Fruit fly (Drosophila melanogaster) S2 (cell line): ENCODE results near the gene CG33640.

Source experiments
- CG8478 ChIP-seq: fragments of >200 bp; optimal IDR thresholded peaks from 2 replicates; lab custom pipeline; 2018
- CTCF ChIP-seq, 2 experiments: fragments of >200 bp; optimal IDR thresholded peaks; 2 replicates each; lab custom pipeline; 2018

- no peak for TF ChIP-seq CG8478 (lab: Kevin White, UChicago)
- TF ChIP-seq CTCF (optimal IDR thresholded peaks at IDR 0.05; lab: Kevin White, UChicago), result no peak
These were observed 15.2 kb upstream of the CG33640 start for dm6 chr2L:13512182-13513032.
